Worm (Caenorhabditis elegans) whole organism, L3 larva: ENCODE measurements around the gene nhr-52.
"Not testable (repeated sequence)": the region's sequence is repeated elsewhere in the genome, so short reads cannot be mapped to it uniquely, and the experiment has no call there.

ENCODE experiments used
- R02D3.7 ChIP-seq: fragments of 150-350 bp; optimal IDR thresholded peaks from 2 replicates; lab custom pipeline; 2014; ENCODE audit warnings: missing biosample characterization, missing genetic modification characterization
- ZK546.5 ChIP-seq: sonication (generic microtip); optimal IDR thresholded peaks from 2 replicates; lab custom pipeline; 2017; ENCODE audit warnings: missing biosample characterization, missing genetic modification characterization
- aly-2 ChIP-seq: fragments of 150-350 bp; optimal IDR thresholded peaks from 2 replicates; lab custom pipeline; 2014; ENCODE audit warnings: missing biosample characterization, missing genetic modification characterization
- ama-1 ChIP-seq: fragments of 150-350 bp; optimal IDR thresholded peaks from 2 replicates; lab custom pipeline; 2018
- ceh-16 ChIP-seq: sonication (generic microtip); optimal IDR thresholded peaks from 2 replicates; lab custom pipeline; 2017; ENCODE audit warnings: missing biosample characterization, missing genetic modification characterization
- ceh-28 ChIP-seq: fragments of 150-350 bp; optimal IDR thresholded peaks from 2 replicates; lab custom pipeline; 2014; ENCODE audit warnings: missing biosample characterization, missing genetic modification reagents, missing genetic modification characterization
- ceh-9 ChIP-seq: sonication (generic microtip); optimal IDR thresholded peaks from 2 replicates; lab custom pipeline; 2018; ENCODE audit warnings: missing biosample characterization, missing genetic modification characterization
- daf-12 ChIP-seq: fragments of 150-350 bp; optimal IDR thresholded peaks from 2 replicates; lab custom pipeline; 2014; ENCODE audit warnings: missing biosample characterization, missing genetic modification reagents, missing genetic modification characterization
- egl-27 ChIP-seq: sonication (generic microtip); optimal IDR thresholded peaks from 4 replicates; lab custom pipeline; 2017; ENCODE audit warnings: missing biosample characterization, missing genetic modification reagents, missing genetic modification characterization
- egl-5 ChIP-seq: fragments of 150-350 bp; optimal IDR thresholded peaks from 2 replicates; lab custom pipeline; 2017; ENCODE audit warnings: missing biosample characterization, missing genetic modification reagents, missing genetic modification characterization, inconsistent platforms
- elt-2 ChIP-seq: sonication (generic microtip); optimal IDR thresholded peaks from 2 replicates; lab custom pipeline; 2016; ENCODE audit warnings: missing genetic modification reagents, mild to moderate bottlenecking, missing genetic modification characterization, missing compliant biosample characterization
- eor-1 ChIP-seq, 2 experiments: fragments of 150-350 bp; optimal IDR thresholded peaks; 2 replicates each; lab custom pipeline; 2014 to 2018; ENCODE audit warnings: missing biosample characterization in 2 of 2, missing genetic modification characterization in 2 of 2
- fkh-10 ChIP-seq: sonication (generic microtip); optimal IDR thresholded peaks from 2 replicates; lab custom pipeline; 2017; ENCODE audit warnings: missing biosample characterization, missing genetic modification reagents, missing genetic modification characterization
- fkh-2 ChIP-seq: fragments of 150-350 bp; optimal IDR thresholded peaks from 2 replicates; lab custom pipeline; 2014; ENCODE audit warnings: missing biosample characterization, missing genetic modification reagents, missing genetic modification characterization
- hmg-11 ChIP-seq: sonication (generic microtip); optimal IDR thresholded peaks from 2 replicates; lab custom pipeline; 2016; ENCODE audit warnings: missing genetic modification characterization, missing compliant biosample characterization
- jun-1 ChIP-seq: fragments of 150-350 bp; optimal IDR thresholded peaks from 2 replicates; lab custom pipeline; 2014; ENCODE audit warnings: missing biosample characterization, missing genetic modification reagents, missing genetic modification characterization
- mdl-1 ChIP-seq: fragments of 150-350 bp; optimal IDR thresholded peaks from 2 replicates; lab custom pipeline; 2014; ENCODE audit warnings: missing biosample characterization, missing genetic modification characterization
- nfya-1 ChIP-seq: sonication (generic microtip); optimal IDR thresholded peaks from 2 replicates; lab custom pipeline; 2017; ENCODE audit warnings: missing genetic modification characterization, mild to moderate bottlenecking, missing compliant biosample characterization, antibody characterized with exemption, moderate library complexity; ENCODE audit not compliant: insufficient read depth
- nhr-11 ChIP-seq: fragments of 150-350 bp; optimal IDR thresholded peaks from 2 replicates; lab custom pipeline; 2014; ENCODE audit warnings: missing biosample characterization, missing genetic modification characterization
- nhr-23 ChIP-seq: fragments of 150-350 bp; optimal IDR thresholded peaks from 2 replicates; lab custom pipeline; 2014; ENCODE audit warnings: missing biosample characterization, missing genetic modification reagents, missing genetic modification characterization
- nhr-237 ChIP-seq: fragments of 150-350 bp; optimal IDR thresholded peaks from 2 replicates; lab custom pipeline; 2014; ENCODE audit warnings: missing biosample characterization, missing genetic modification characterization
- nhr-28 ChIP-seq: fragments of 150-350 bp; optimal IDR thresholded peaks from 2 replicates; lab custom pipeline; 2014; ENCODE audit warnings: missing biosample characterization, missing genetic modification characterization
- nhr-43 ChIP-seq: sonication (generic microtip); optimal IDR thresholded peaks from 2 replicates; lab custom pipeline; 2016; ENCODE audit warnings: mild to moderate bottlenecking, missing genetic modification characterization, missing compliant biosample characterization; ENCODE audit not compliant: poor library complexity, severe bottlenecking
- nhr-67 ChIP-seq: fragments of 150-350 bp; optimal IDR thresholded peaks from 2 replicates; lab custom pipeline; 2014; ENCODE audit warnings: missing biosample characterization, missing genetic modification characterization
- nhr-76 ChIP-seq: fragments of 150-350 bp; sonication (generic microtip); optimal IDR thresholded peaks from 5 replicates; lab custom pipeline; 2014; ENCODE audit warnings: missing biosample characterization, missing genetic modification characterization
- nhr-77 ChIP-seq: fragments of 150-350 bp; optimal IDR thresholded peaks from 2 replicates; lab custom pipeline; 2014; ENCODE audit warnings: missing biosample characterization, missing genetic modification characterization
- pqm-1 ChIP-seq: fragments of 150-350 bp; optimal IDR thresholded peaks from 2 replicates; lab custom pipeline; 2017; ENCODE audit warnings: missing biosample characterization, missing genetic modification characterization, inconsistent platforms
- sea-2 ChIP-seq: fragments of 150-350 bp; sonication (generic microtip); optimal IDR thresholded peaks from 4 replicates; lab custom pipeline; 2014; ENCODE audit warnings: missing biosample characterization, missing genetic modification reagents, missing genetic modification characterization
- skn-1 ChIP-seq: fragments of 150-350 bp; optimal IDR thresholded peaks from 2 replicates; lab custom pipeline; 2014; ENCODE audit warnings: missing biosample characterization, missing genetic modification characterization
- snpc-4 ChIP-seq: fragments of 150-350 bp; optimal IDR thresholded peaks from 2 replicates; lab custom pipeline; 2014; ENCODE audit warnings: missing biosample characterization, missing genetic modification characterization
- tbx-2 ChIP-seq: sonication (generic microtip); optimal IDR thresholded peaks from 2 replicates; lab custom pipeline; 2016; ENCODE audit warnings: mild to moderate bottlenecking, missing genetic modification characterization, missing compliant biosample characterization
- unc-39 ChIP-seq: sonication (generic microtip); optimal IDR thresholded peaks from 4 replicates; lab custom pipeline; 2017; ENCODE audit warnings: missing biosample characterization, missing genetic modification characterization
- unc-62 ChIP-seq: fragments of 150-350 bp; sonication (generic microtip); optimal IDR thresholded peaks from 4 replicates; lab custom pipeline; 2014; ENCODE audit warnings: missing biosample characterization, missing genetic modification reagents, missing genetic modification characterization
- zag-1 ChIP-seq: fragments of 150-350 bp; optimal IDR thresholded peaks from 2 replicates; lab custom pipeline; 2014; ENCODE audit warnings: missing biosample characterization, missing genetic modification characterization

Gene nhr-52

DNA sequence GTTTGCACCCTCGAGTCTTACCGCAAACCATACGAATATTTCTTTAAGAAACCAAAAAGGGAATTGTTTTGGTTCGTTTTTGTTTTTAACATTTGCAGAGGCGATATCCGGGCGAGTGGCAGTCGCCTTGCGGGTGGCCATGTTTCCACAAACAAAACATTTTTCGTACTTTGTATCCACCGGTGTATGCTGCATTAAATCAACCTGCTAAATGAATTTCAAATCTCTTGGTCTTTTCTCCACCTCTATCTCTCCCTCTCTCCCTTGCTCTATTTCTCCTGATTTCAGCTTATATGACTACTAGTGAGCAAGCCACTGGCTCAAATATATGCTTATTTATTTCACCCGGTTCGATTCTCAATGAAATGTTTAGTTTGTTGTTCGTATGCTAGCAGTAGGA, at the start of gene nhr-52:
nhr-52 (plus strand) TSS at position 301 of the 400 bp plus-strand sequence.
- TF ChIP-seq tbx-2 (no peak), pqm-1 (tag; lab: Kevin White, UChicago) (no peak), daf-12 (tag; lab: Kevin White, UChicago) (no peak), zag-1 (tag; lab: Kevin White, UChicago) (no peak), ceh-9 (no peak), nhr-77 (tag; lab: Kevin White, UChicago) (no peak), nfya-1 (no peak), egl-5 (no peak), nhr-23 (tag; lab: Kevin White, UChicago) (no peak), jun-1 (no peak), elt-2 (no peak), ZK546.5 (tag; lab: Kevin White, UChicago) (no peak), nhr-67 (tag; lab: Kevin White, UChicago) (no peak), nhr-28 (tag; lab: Kevin White, UChicago) (no peak), R02D3.7 (tag; lab: Kevin White, UChicago) (no peak), skn-1 (tag; lab: Kevin White, UChicago) (no peak), unc-39 (tag; lab: Kevin White, UChicago) (no peak), hmg-11 (tag; lab: Kevin White, UChicago) (no peak)

DNA sequence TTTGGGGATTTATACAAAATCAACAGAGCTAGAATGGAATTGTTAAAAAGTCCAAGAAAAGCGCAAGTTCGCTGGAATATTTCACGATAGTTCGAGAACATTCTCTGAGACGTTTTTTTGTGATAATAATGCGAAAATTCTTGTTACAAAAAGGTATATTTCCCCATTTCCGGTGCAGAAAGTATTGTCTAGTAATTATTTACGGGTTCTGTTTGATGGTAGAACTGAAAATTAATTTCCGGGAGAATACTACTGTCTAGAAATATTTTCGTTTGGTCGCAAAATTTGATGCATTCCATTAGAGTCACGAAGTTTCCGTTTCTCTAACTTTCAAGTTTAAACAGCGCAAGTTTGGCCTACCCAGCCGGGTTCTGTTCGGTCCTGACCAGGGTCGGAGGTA, 47.8 kb upstream of the nhr-52 start, which contains the start of gene str-248:
str-248 (minus strand) TSS at position 101 of the 400 bp plus-strand sequence.
- TF ChIP-seq tbx-2 (no peak), skn-1 (tag; lab: Kevin White, UChicago) (no peak), unc-62 (GFP tag; lab: Kevin White, UChicago) (no peak), fkh-10 (GFP tag; lab: Kevin White, UChicago) (no peak), snpc-4 (tag; lab: Kevin White, UChicago) (no peak), mdl-1 (tag; lab: Kevin White, UChicago) (no peak), nhr-76 (tag; lab: Kevin White, UChicago) (no peak), unc-39 (tag; lab: Kevin White, UChicago) (no peak)

DNA sequence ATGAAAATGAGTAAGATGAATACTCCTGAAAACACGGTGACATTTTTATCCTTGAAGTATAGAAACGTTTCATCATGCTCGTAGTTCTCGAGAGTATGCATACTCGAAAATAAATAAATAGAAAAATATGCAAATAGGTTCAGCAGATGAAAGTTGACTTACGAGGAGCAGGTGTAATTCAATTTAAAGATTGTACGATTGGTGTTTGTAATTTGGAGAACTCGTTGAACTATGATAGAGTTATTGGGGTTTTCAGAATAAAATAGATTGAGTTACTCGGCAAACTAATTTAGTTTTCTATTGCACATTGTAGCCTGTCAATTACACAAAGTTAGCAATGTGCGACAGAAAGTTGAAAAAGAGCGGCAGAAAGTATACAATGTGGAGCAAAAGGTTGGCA, 38.5 kb upstream of the nhr-52 start, which contains the start of gene srz-44:
srz-44 (minus strand) TSS at position 101 of the 400 bp plus-strand sequence.
- TF ChIP-seq ceh-16 (no peak), nhr-11 (tag; lab: Kevin White, UChicago) (no peak), nfya-1 (no peak), eor-1 (tag; optimal IDR thresholded peaks at IDR 0.05; lab: Kevin White, UChicago) (no peak)

DNA sequence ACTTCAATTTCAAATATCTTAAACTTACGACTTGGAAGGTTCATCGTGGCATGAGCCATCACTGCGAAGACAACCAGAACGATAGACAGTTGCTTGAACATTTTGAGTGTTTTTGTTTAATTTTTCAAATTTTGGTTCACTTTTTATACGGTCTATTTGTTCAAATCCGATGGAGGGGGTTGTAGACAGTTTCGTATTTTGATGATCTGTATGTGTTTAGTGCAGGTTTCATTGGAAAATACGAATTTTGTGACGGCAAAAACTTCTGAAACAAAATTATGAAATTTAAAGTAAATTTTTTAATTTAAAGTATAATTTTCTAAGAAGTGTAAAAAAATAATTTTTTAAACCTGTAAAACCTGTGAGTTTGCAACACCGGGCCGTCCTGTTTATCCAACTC, 34.1 kb upstream of the nhr-52 start, which contains the start of gene C55A1.4:
C55A1.4 (minus strand) TSS at position 101 of the 400 bp plus-strand sequence.
- TF ChIP-seq aly-2; elt-2; nhr-43 (tag; lab: Kevin White, UChicago): not testable (repeated sequence)

DNA sequence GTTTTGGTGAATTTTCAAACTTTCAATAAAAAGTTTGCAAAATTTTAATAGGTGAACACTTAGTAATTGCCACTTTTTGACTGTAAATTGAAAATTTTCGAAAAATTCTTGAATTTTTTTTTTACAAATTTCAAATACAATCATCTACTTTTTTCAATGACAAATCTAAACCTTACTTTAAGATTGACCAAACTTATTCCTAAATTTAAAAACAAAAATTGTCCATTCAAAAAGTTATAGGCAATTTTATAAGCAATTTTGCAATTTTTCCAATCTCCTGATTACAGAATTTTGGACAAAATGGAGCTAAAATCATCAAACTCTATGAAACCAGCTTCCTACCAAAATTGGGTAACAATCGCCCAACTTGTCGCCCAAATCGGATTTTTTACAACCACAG, 32.7 kb upstream of the nhr-52 start, which contains the start of gene str-23:
str-23 (plus strand) TSS at position 301 of the 400 bp plus-strand sequence.
- TF ChIP-seq fkh-2: no peak
- no peak for TF ChIP-seq nhr-43 (tag; lab: Kevin White, UChicago)
- no peak for TF ChIP-seq nhr-237
- TF ChIP-seq hmg-11 (tag; lab: Kevin White, UChicago): no peak
- TF ChIP-seq fkh-10 (GFP tag; lab: Kevin White, UChicago): no peak
- TF ChIP-seq zag-1 (tag; lab: Kevin White, UChicago): no peak
- no peak for TF ChIP-seq pqm-1 (tag; lab: Kevin White, UChicago)
- TF ChIP-seq ceh-28 (tag; lab: Kevin White, UChicago): no peak
- TF ChIP-seq R02D3.7 (tag; lab: Kevin White, UChicago): no peak
- TF ChIP-seq ama-1: no peak
- TF ChIP-seq nhr-11 (tag; lab: Kevin White, UChicago): no peak
- TF ChIP-seq egl-27 (tag; lab: Kevin White, UChicago): no peak
- TF ChIP-seq sea-2 (GFP tag; lab: Kevin White, UChicago): no peak
- no peak for TF ChIP-seq nhr-67 (tag; lab: Kevin White, UChicago)
